Fruit fly (Drosophila melanogaster) whole organism, embryonic: ENCODE measurements around the gene I-2.
A peak's percentile ranks its signal among the peaks of the same experiment; 100 is the strongest.

ENCODE experiments used
- CG10267 ChIP-seq: fragments of 200-800 bp; sonication (Bioruptor generic); optimal IDR thresholded peaks from 2 replicates; lab custom pipeline; 2018; ENCODE audit warnings: missing biosample characterization, mild to moderate bottlenecking, missing genetic modification characterization, moderate library complexity
- CG10274 ChIP-seq: fragments of 200-800 bp; sonication (Bioruptor generic); optimal IDR thresholded peaks from 3 replicates; lab custom pipeline; 2017; ENCODE audit warnings: missing biosample characterization, mild to moderate bottlenecking, missing genetic modification characterization
- CG10543 ChIP-seq: fragments of 200-800 bp; sonication (Bioruptor generic); optimal IDR thresholded peaks from 3 replicates; lab custom pipeline; 2017; ENCODE audit warnings: missing biosample characterization, mild to moderate bottlenecking, missing genetic modification characterization, moderate library complexity
- CG11398 ChIP-seq: fragments of 200-800 bp; sonication (Bioruptor generic); optimal IDR thresholded peaks from 2 replicates; lab custom pipeline; 2016; ENCODE audit warnings: missing biosample characterization, missing genetic modification characterization
- CG11456 ChIP-seq: fragments of 200-800 bp; sonication (Bioruptor generic); IDR thresholded peaks from 3 replicates; pipeline ENCODE4 v1.3.6; 2022; ENCODE audit warnings: missing biosample characterization, missing genetic modification characterization
- CG11560 ChIP-seq: fragments of 200-800 bp; sonication (Bioruptor generic); IDR thresholded peaks from 3 replicates; pipeline ENCODE4 v1.3.6; 2022; ENCODE audit warnings: missing biosample characterization, missing genetic modification characterization
- CG12942 ChIP-seq: fragments of 200-800 bp; sonication (Bioruptor generic); optimal IDR thresholded peaks from 3 replicates; lab custom pipeline; 2016; ENCODE audit warnings: missing biosample characterization, missing genetic modification characterization
- CG14441 ChIP-seq: fragments of 200-800 bp; sonication (Bioruptor generic); IDR thresholded peaks from 2 replicates; pipeline ENCODE4 v1.3.6; 2022; ENCODE audit warnings: missing biosample characterization, missing genetic modification characterization
- CG15011 ChIP-seq: fragments of 200-800 bp; sonication (Bioruptor generic); optimal IDR thresholded peaks from 3 replicates; lab custom pipeline; 2018; ENCODE audit warnings: missing biosample characterization, mild to moderate bottlenecking, missing genetic modification characterization
- CG1602 ChIP-seq: fragments of 200-800 bp; sonication (Bioruptor generic); optimal IDR thresholded peaks from 3 replicates; lab custom pipeline; 2016; ENCODE audit warnings: missing biosample characterization, missing genetic modification characterization
- CG17568 ChIP-seq: fragments of 200-800 bp; sonication (Bioruptor generic); optimal IDR thresholded peaks from 2 replicates; lab custom pipeline; 2018; ENCODE audit warnings: missing biosample characterization, mild to moderate bottlenecking, missing genetic modification characterization, moderate library complexity
- CG17829 ChIP-seq: fragments of 200-800 bp; optimal IDR thresholded peaks from 2 replicates; lab custom pipeline; 2019; ENCODE audit warnings: missing biosample characterization, mild to moderate bottlenecking, missing genetic modification characterization, moderate library complexity
- CG31365 ChIP-seq: fragments of 200-800 bp; sonication (Bioruptor generic); optimal IDR thresholded peaks from 2 replicates; lab custom pipeline; 2018; ENCODE audit warnings: missing biosample characterization, mild to moderate bottlenecking, missing genetic modification characterization
- CG3407 ChIP-seq: fragments of 200-800 bp; sonication (Bioruptor generic); optimal IDR thresholded peaks from 2 replicates; lab custom pipeline; 2018; ENCODE audit warnings: missing biosample characterization, mild to moderate bottlenecking, missing genetic modification characterization
- CG6254 ChIP-seq: fragments of 200-800 bp; sonication (Bioruptor generic); optimal IDR thresholded peaks from 3 replicates; lab custom pipeline; 2017; ENCODE audit warnings: mild to moderate bottlenecking, missing biosample characterization, missing genetic modification reagents, missing genetic modification characterization
- CG6813 ChIP-seq: fragments of 200-800 bp; sonication (Bioruptor generic); optimal IDR thresholded peaks from 2 replicates; lab custom pipeline; 2017; ENCODE audit warnings: missing biosample characterization, missing genetic modification characterization, mild to moderate bottlenecking, moderate library complexity, missing genetic modification reagents
- CG7786 ChIP-seq: fragments of 200-800 bp; sonication (Bioruptor generic); optimal IDR thresholded peaks from 2 replicates; lab custom pipeline; 2016; ENCODE audit warnings: missing biosample characterization, missing genetic modification characterization
- CG7928 ChIP-seq: fragments of 200-800 bp; sonication (Bioruptor generic); optimal IDR thresholded peaks from 2 replicates; lab custom pipeline; 2017; ENCODE audit warnings: missing biosample characterization, mild to moderate bottlenecking, missing genetic modification characterization
- D19B ChIP-seq: fragments of 200-800 bp; sonication (Bioruptor generic); optimal IDR thresholded peaks from 2 replicates; lab custom pipeline; 2017; ENCODE audit warnings: missing biosample characterization, mild to moderate bottlenecking, missing genetic modification characterization
- Dip3 ChIP-seq: fragments of 200-800 bp; sonication (Bioruptor generic); optimal IDR thresholded peaks from 3 replicates; lab custom pipeline; 2016; ENCODE audit warnings: missing biosample characterization, missing genetic modification characterization
- Ets97D ChIP-seq: fragments of 200-800 bp; sonication (Bioruptor generic); optimal IDR thresholded peaks from 3 replicates; lab custom pipeline; 2016; ENCODE audit warnings: missing biosample characterization, missing genetic modification characterization
- Gug ChIP-seq: fragments of 200-800 bp; sonication (Bioruptor generic); IDR thresholded peaks from 4 replicates; pipeline ENCODE4 v1.3.6; 2022; ENCODE audit warnings: missing biosample characterization, missing genetic modification characterization
- Kr ChIP-seq: fragments of 200-800 bp; sonication (Bioruptor generic); optimal IDR thresholded peaks from 2 replicates; lab custom pipeline; 2017; ENCODE audit warnings: missing biosample characterization, mild to moderate bottlenecking, missing genetic modification characterization
- Lhr ChIP-seq: fragments of 200-800 bp; sonication (Bioruptor generic); optimal IDR thresholded peaks from 3 replicates; lab custom pipeline; 2017; ENCODE audit warnings: mild to moderate bottlenecking, missing biosample characterization, missing genetic modification reagents, missing genetic modification characterization
- Lpt ChIP-seq: fragments of >200 bp; optimal IDR thresholded peaks from 2 replicates; lab custom pipeline; 2018; ENCODE audit warnings: missing biosample characterization, missing genetic modification characterization
- Myb ChIP-seq: fragments of 200-800 bp; sonication (Bioruptor generic); optimal IDR thresholded peaks from 2 replicates; lab custom pipeline; 2016; ENCODE audit warnings: missing biosample characterization, missing genetic modification characterization
- Oli ChIP-seq: fragments of 200-800 bp; sonication (Bioruptor generic); optimal IDR thresholded peaks from 2 replicates; lab custom pipeline; 2018; ENCODE audit warnings: missing biosample characterization, mild to moderate bottlenecking, missing genetic modification characterization, moderate library complexity
- Rx ChIP-seq: fragments of 200-800 bp; sonication (Bioruptor generic); IDR thresholded peaks from 2 replicates; pipeline ENCODE4 v1.3.6; 2022; ENCODE audit warnings: missing biosample characterization, missing genetic modification characterization
- Sry-β ChIP-seq: fragments of 200-800 bp; sonication (Bioruptor generic); optimal IDR thresholded peaks from 2 replicates; lab custom pipeline; 2018; ENCODE audit warnings: missing biosample characterization, mild to moderate bottlenecking, missing genetic modification characterization, moderate library complexity
- Usf ChIP-seq: fragments of 200-800 bp; sonication (Bioruptor generic); optimal IDR thresholded peaks from 2 replicates; lab custom pipeline; 2017; ENCODE audit warnings: missing genotype, missing biosample characterization, missing genetic modification characterization
- Xbp1 ChIP-seq: fragments of 200-800 bp; sonication (Bioruptor generic); optimal IDR thresholded peaks from 3 replicates; lab custom pipeline; 2016; ENCODE audit warnings: missing biosample characterization, mild to moderate bottlenecking, missing genetic modification characterization
- Xrp1 ChIP-seq: fragments of 200-800 bp; sonication (Bioruptor generic); IDR thresholded peaks from 2 replicates; pipeline ENCODE4 v1.3.6; 2022; ENCODE audit warnings: missing biosample characterization, missing genetic modification characterization
- bcd ChIP-seq: fragments of 200-800 bp; sonication (Bioruptor generic); optimal IDR thresholded peaks from 2 replicates; lab custom pipeline; 2017; ENCODE audit warnings: missing biosample characterization, mild to moderate bottlenecking, missing genetic modification characterization
- bowl ChIP-seq: fragments of 200-800 bp; sonication (Bioruptor generic); IDR thresholded peaks from 2 replicates; pipeline ENCODE4 v1.3.6; 2022; ENCODE audit warnings: missing biosample characterization, missing genetic modification characterization
- crol ChIP-seq: fragments of 200-800 bp; sonication (Bioruptor generic); IDR thresholded peaks from 2 replicates; pipeline ENCODE4 v1.3.6; 2022; ENCODE audit warnings: missing biosample characterization, missing genetic modification characterization
- danr ChIP-seq: fragments of 200-800 bp; sonication (Bioruptor generic); IDR thresholded peaks from 2 replicates; pipeline ENCODE4 v1.3.6; 2022; ENCODE audit warnings: missing biosample characterization, missing genetic modification characterization
- gfzf ChIP-seq: fragments of 200-800 bp; sonication (Bioruptor generic); optimal IDR thresholded peaks from 2 replicates; lab custom pipeline; 2016; ENCODE audit warnings: missing biosample characterization, mild to moderate bottlenecking, missing genetic modification characterization, moderate library complexity
- gt ChIP-seq: fragments of 200-800 bp; sonication (Bioruptor generic); IDR thresholded peaks from 2 replicates; pipeline ENCODE4 v1.3.6; 2022; ENCODE audit warnings: missing biosample characterization, missing genetic modification characterization
- ind ChIP-seq: fragments of 200-800 bp; sonication (Bioruptor generic); optimal IDR thresholded peaks from 3 replicates; lab custom pipeline; 2016; ENCODE audit warnings: missing biosample characterization, missing genetic modification characterization
- kah ChIP-seq: fragments of 200-800 bp; sonication (Bioruptor generic); optimal IDR thresholded peaks from 2 replicates; lab custom pipeline; 2018; ENCODE audit warnings: missing biosample characterization, mild to moderate bottlenecking, missing genetic modification characterization
- kni ChIP-seq: fragments of 200-800 bp; sonication (Bioruptor generic); optimal IDR thresholded peaks from 3 replicates; lab custom pipeline; 2017; ENCODE audit warnings: mild to moderate bottlenecking, missing biosample characterization, missing genetic modification reagents, missing genetic modification characterization
- mld ChIP-seq: fragments of 200-800 bp; sonication (Bioruptor generic); IDR thresholded peaks from 3 replicates; pipeline ENCODE4 v1.3.6; 2022; ENCODE audit warnings: missing biosample characterization, missing genetic modification characterization; ENCODE audit not compliant: partially characterized antibody
- onecut ChIP-seq: fragments of 200-800 bp; sonication (Bioruptor generic); IDR thresholded peaks from 2 replicates; pipeline ENCODE4 v1.3.6; 2022; ENCODE audit warnings: missing biosample characterization, missing genetic modification characterization
- p53 ChIP-seq: fragments of 200-800 bp; sonication (Bioruptor generic); optimal IDR thresholded peaks from 2 replicates; lab custom pipeline; 2016; ENCODE audit warnings: missing biosample characterization, missing genetic modification characterization
- prd ChIP-seq, 3 experiments: fragments of >200 bp in 2 of 3; fragments of 200-800 bp in 1 of 3; sonication (Bioruptor generic) in 1 of 3; optimal IDR thresholded peaks in 2 of 3; IDR thresholded peaks in 1 of 3; 2 replicates in 2 of 3; 3 replicates in 1 of 3; pipeline versions ENCODE4 v1.3.6 to Lab custom; 2017 to 2022; ENCODE audit warnings: missing biosample characterization in 1 of 3, missing genetic modification characterization in 1 of 3
- schlank ChIP-seq: fragments of 200-800 bp; sonication (Bioruptor generic); optimal IDR thresholded peaks from 2 replicates; lab custom pipeline; 2018; ENCODE audit warnings: missing biosample characterization, mild to moderate bottlenecking, missing genetic modification characterization
- slou ChIP-seq: fragments of 200-800 bp; sonication (Bioruptor generic); optimal IDR thresholded peaks from 3 replicates; lab custom pipeline; 2016; ENCODE audit warnings: missing biosample characterization, missing genetic modification characterization
- stc ChIP-seq: fragments of 200-800 bp; sonication (Bioruptor generic); IDR thresholded peaks from 2 replicates; pipeline ENCODE4 v1.3.6; 2022; ENCODE audit warnings: missing biosample characterization, missing genetic modification characterization
- tll ChIP-seq, 2 experiments: fragments of 200-800 bp in 1 of 2; fragments of >200 bp in 1 of 2; sonication (Bioruptor generic) in 1 of 2; optimal IDR thresholded peaks; 2 replicates each; lab custom pipeline; 2017 to 2019; ENCODE audit warnings: missing biosample characterization in 2 of 2, missing genetic modification characterization in 2 of 2, mild to moderate bottlenecking in 1 of 2, moderate library complexity in 1 of 2

Gene I-2

DNA sequence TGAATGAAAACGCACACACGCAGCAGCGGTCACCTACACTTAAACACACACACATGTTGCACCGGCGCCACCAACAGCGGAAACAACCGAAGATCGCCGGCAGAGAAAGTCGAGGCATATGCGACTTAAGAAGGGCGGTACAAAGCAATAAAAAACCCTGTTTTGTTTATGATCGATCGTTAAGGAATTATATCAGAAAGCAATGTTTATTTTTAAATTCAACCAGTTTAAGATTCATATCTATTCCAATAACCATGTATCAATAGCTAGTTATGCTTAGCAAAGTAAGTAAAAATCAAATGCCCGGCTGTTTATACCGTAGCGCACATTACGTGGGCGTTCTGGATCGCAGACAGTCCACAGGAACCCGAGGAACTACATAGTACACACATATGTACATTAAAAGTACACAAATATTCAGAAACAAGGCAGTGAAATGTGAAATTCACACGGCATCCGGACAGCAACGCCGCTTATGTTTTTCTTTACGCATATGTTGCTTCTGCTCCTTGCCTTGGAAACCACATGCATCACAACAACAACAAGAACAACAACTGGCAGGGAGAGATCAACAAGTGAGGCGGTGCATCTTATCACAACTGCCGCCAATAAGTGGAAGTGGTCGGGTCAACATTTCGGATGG, 19.3 kb upstream of the I-2 start (continued):
- peak; percentile 89 for TF ChIP-seq bowl (GFP tag; lab: Robert Waterston, UW)
- peak in 1 of 2 experiments; percentile 97 for TF ChIP-seq tll (GFP tag; optimal IDR thresholded peaks at IDR 0.05; lab: Kevin White, UChicago)
- peak; percentile 97 for TF ChIP-seq Oli (tag; lab: Kevin White, UChicago)
- TF ChIP-seq ind (GFP tag; lab: Kevin White, UChicago): peak; percentile 98
- no peak for TF ChIP-seq gfzf (GFP tag; lab: Kevin White, UChicago)
- TF ChIP-seq bcd: peak; percentile 96
- peak; percentile 88 for TF ChIP-seq Ets97D (GFP tag; lab: Kevin White, UChicago)
- no peak; the same call in 2 of the 3 replicates for TF ChIP-seq CG11560 (tag; lab: Robert Waterston, UW)
- peak; percentile 95 for TF ChIP-seq CG12942 (GFP tag; lab: Kevin White, UChicago)
- TF ChIP-seq Sry-β: peak; percentile 52
- TF ChIP-seq p53 (GFP tag; lab: Kevin White, UChicago): peak; percentile 96
- TF ChIP-seq stc (GFP tag; lab: Robert Waterston, UW): peak; percentile 97
- TF ChIP-seq CG10267 (tag; lab: Kevin White, UChicago): peak; percentile 95
- TF ChIP-seq Rx: peak; percentile 96
- TF ChIP-seq slou (GFP tag; lab: Kevin White, UChicago): peak; percentile 90
- TF ChIP-seq kah (GFP tag; lab: Kevin White, UChicago): peak; percentile 91
- peak; percentile 99 for TF ChIP-seq CG17829 (tag; lab: Kevin White, UChicago)
- peak; percentile 97 for TF ChIP-seq CG1602 (GFP tag; lab: Kevin White, UChicago)
- peak; percentile 88 for TF ChIP-seq CG31365 (tag; lab: Kevin White, UChicago)
- no peak for TF ChIP-seq mld (GFP tag; lab: Robert Waterston, UW)
- TF ChIP-seq CG3407 (GFP tag; lab: Kevin White, UChicago): peak; percentile 96
- TF ChIP-seq kni: peak; percentile 100
- TF ChIP-seq CG10274 (GFP tag; lab: Kevin White, UChicago): peak; percentile 100
- peak; percentile 96 for TF ChIP-seq Xbp1 (GFP tag; lab: Kevin White, UChicago)
- TF ChIP-seq Dip3 (GFP tag; lab: Kevin White, UChicago): peak; percentile 91
- peak; percentile 99 for TF ChIP-seq Xrp1 (GFP tag; lab: Robert Waterston, UW)
- peak; percentile 97 for TF ChIP-seq gt (GFP tag; lab: Robert Waterston, UW)
- peak; percentile 71 for TF ChIP-seq CG7928
- TF ChIP-seq prd (optimal IDR thresholded peaks at IDR 0.05; lab: Kevin White, UChicago): no peak
- peak; percentile 99 for TF ChIP-seq prd (GFP tag; IDR thresholded peaks at IDR 0.05; lab: Robert Waterston, UW)
- TF ChIP-seq CG6254: peak; percentile 97
- peak; percentile 77 for TF ChIP-seq Kr (GFP tag; lab: Kevin White, UChicago)
- TF ChIP-seq schlank (tag; lab: Kevin White, UChicago): peak; percentile 76
- TF ChIP-seq CG15011 (GFP tag; lab: Kevin White, UChicago): peak; percentile 94
- TF ChIP-seq crol: peak; percentile 81
- peak; percentile 70 for TF ChIP-seq D19B (GFP tag; lab: Kevin White, UChicago)
- peak; percentile 96 for TF ChIP-seq CG11398
- TF ChIP-seq CG7786 (GFP tag; lab: Kevin White, UChicago): peak; percentile 97
- no peak for TF ChIP-seq Lpt (GFP tag; lab: Kevin White, UChicago)
- peak; percentile 96 for TF ChIP-seq Usf
- TF ChIP-seq onecut (GFP tag; lab: Robert Waterston, UW): peak; percentile 94
- peak; percentile 89 for TF ChIP-seq CG10543 (GFP tag; lab: Kevin White, UChicago)
- TF ChIP-seq Myb (GFP tag; lab: Kevin White, UChicago): peak; percentile 84
- TF ChIP-seq Gug: peak; percentile 98
- TF ChIP-seq Lhr (GFP tag; lab: Kevin White, UChicago): peak; percentile 93
- peak; percentile 95 for TF ChIP-seq CG14441
- TF ChIP-seq CG17568: peak; percentile 90
- TF ChIP-seq CG6813 (GFP tag; lab: Kevin White, UChicago): peak; percentile 96
- TF ChIP-seq CG11456 (GFP tag; lab: Robert Waterston, UW): peak; percentile 93
- TF ChIP-seq danr (GFP tag; lab: Robert Waterston, UW): peak; percentile 94
